Worm (Caenorhabditis elegans) whole organism, mixed stage, embryonic: ENCODE measurements around the gene lipl-7.
A peak's percentile ranks its signal among the peaks of the same experiment; 100 is the strongest.

ENCODE experiments used
- M03D4.4 ChIP-seq: sonication (generic microtip); optimal IDR thresholded peaks from 2 replicates; lab custom pipeline; 2017; ENCODE audit warnings: mild to moderate bottlenecking, missing genetic modification characterization, missing compliant biosample characterization
- bed-3 ChIP-seq: fragments of 200-800 bp; sonication (Bioruptor generic); optimal IDR thresholded peaks from 3 replicates; lab custom pipeline; 2018; ENCODE audit warnings: mild to moderate bottlenecking, missing genetic modification characterization, moderate library complexity, missing compliant biosample characterization
- blmp-1 ChIP-seq: fragments of 150-350 bp; optimal IDR thresholded peaks from 2 replicates; lab custom pipeline; 2014; ENCODE audit warnings: missing biosample characterization, missing genetic modification characterization
- ceh-39 ChIP-seq: fragments of 150-350 bp; optimal IDR thresholded peaks from 2 replicates; lab custom pipeline; 2014; ENCODE audit warnings: missing biosample characterization, missing genetic modification characterization
- ceh-43 ChIP-seq: fragments of 200-800 bp; sonication (Bioruptor generic); optimal IDR thresholded peaks from 2 replicates; lab custom pipeline; 2018; ENCODE audit warnings: mild to moderate bottlenecking, missing genetic modification characterization, moderate library complexity, missing compliant biosample characterization
- ceh-83 ChIP-seq: fragments of 200-800 bp; sonication (Bioruptor generic); optimal IDR thresholded peaks from 2 replicates; lab custom pipeline; 2018; ENCODE audit warnings: mild to moderate bottlenecking, missing genetic modification characterization, missing compliant biosample characterization
- ces-1 ChIP-seq: fragments of 150-350 bp; optimal IDR thresholded peaks from 2 replicates; lab custom pipeline; 2014; ENCODE audit warnings: missing biosample characterization, missing genetic modification reagents, missing genetic modification characterization
- cnd-1 ChIP-seq: fragments of 200-800 bp; sonication (Bioruptor generic); optimal IDR thresholded peaks from 2 replicates; lab custom pipeline; 2018; ENCODE audit warnings: mild to moderate bottlenecking, missing genetic modification characterization, missing compliant biosample characterization
- drap-1 ChIP-seq: fragments of 200-800 bp; sonication (Bioruptor generic); optimal IDR thresholded peaks from 3 replicates; lab custom pipeline; 2018; ENCODE audit warnings: mild to moderate bottlenecking, missing genetic modification characterization, missing compliant biosample characterization
- elt-1 ChIP-seq: sonication (generic microtip); optimal IDR thresholded peaks from 2 replicates; lab custom pipeline; 2017; ENCODE audit warnings: missing genetic modification characterization, mild to moderate bottlenecking, missing compliant biosample characterization, antibody characterized with exemption, moderate library complexity, borderline replicate concordance; ENCODE audit not compliant: insufficient read depth
- elt-3 ChIP-seq: fragments of 150-350 bp; optimal IDR thresholded peaks from 2 replicates; lab custom pipeline; 2014; ENCODE audit warnings: missing biosample characterization, missing genetic modification characterization
- flh-1 ChIP-seq: fragments of 200-800 bp; sonication (Bioruptor generic); optimal IDR thresholded peaks from 2 replicates; lab custom pipeline; 2018; ENCODE audit warnings: mild to moderate bottlenecking, missing genetic modification characterization, moderate library complexity, missing compliant biosample characterization
- ham-2 ChIP-seq: fragments of 200-800 bp; sonication (Bioruptor generic); optimal IDR thresholded peaks from 2 replicates; lab custom pipeline; 2018; ENCODE audit warnings: mild to moderate bottlenecking, missing genetic modification characterization, missing compliant biosample characterization
- lin-13 ChIP-seq: fragments of 150-350 bp; optimal IDR thresholded peaks from 2 replicates; lab custom pipeline; 2014; ENCODE audit warnings: missing biosample characterization, missing genetic modification characterization
- lin-32 ChIP-seq: fragments of 200-800 bp; sonication (Bioruptor generic); optimal IDR thresholded peaks from 2 replicates; lab custom pipeline; 2018; ENCODE audit warnings: mild to moderate bottlenecking, missing genetic modification characterization, missing compliant biosample characterization
- lsy-2 ChIP-seq: fragments of 150-350 bp; optimal IDR thresholded peaks from 2 replicates; lab custom pipeline; 2014; ENCODE audit warnings: missing biosample characterization, missing genetic modification characterization
- mab-5 ChIP-seq: fragments of 150-350 bp; optimal IDR thresholded peaks from 2 replicates; lab custom pipeline; 2014; ENCODE audit warnings: missing biosample characterization, missing genetic modification characterization
- mep-1 ChIP-seq: fragments of 150-350 bp; optimal IDR thresholded peaks from 2 replicates; lab custom pipeline; 2017; ENCODE audit warnings: missing biosample characterization, missing genetic modification reagents, missing genetic modification characterization, inconsistent platforms
- mls-2 ChIP-seq: sonication (generic microtip); optimal IDR thresholded peaks from 2 replicates; lab custom pipeline; 2016; ENCODE audit warnings: mild to moderate bottlenecking, missing genetic modification characterization, moderate library complexity, missing compliant biosample characterization
- nhr-2 ChIP-seq: fragments of 150-350 bp; optimal IDR thresholded peaks from 2 replicates; lab custom pipeline; 2014; ENCODE audit warnings: missing biosample characterization, missing genetic modification characterization
- nhr-237 ChIP-seq: fragments of 150-350 bp; optimal IDR thresholded peaks from 2 replicates; lab custom pipeline; 2014; ENCODE audit warnings: missing biosample characterization, missing genetic modification characterization
- nhr-28 ChIP-seq: fragments of 150-350 bp; optimal IDR thresholded peaks from 2 replicates; lab custom pipeline; 2014; ENCODE audit warnings: missing biosample characterization, missing genetic modification characterization
- nhr-76 ChIP-seq: sonication (generic microtip); optimal IDR thresholded peaks from 2 replicates; lab custom pipeline; 2017; ENCODE audit warnings: missing biosample characterization, missing genetic modification characterization
- pha-4 ChIP-seq: fragments of 150-350 bp; optimal IDR thresholded peaks from 2 replicates; lab custom pipeline; 2018; ENCODE audit warnings: missing biosample characterization, missing genetic modification reagents, missing genetic modification characterization
- sem-2 ChIP-seq: fragments of 200-800 bp; sonication (Bioruptor generic); optimal IDR thresholded peaks from 2 replicates; lab custom pipeline; 2018; ENCODE audit warnings: mild to moderate bottlenecking, missing genetic modification characterization, missing compliant biosample characterization
- snpc-4 ChIP-seq: fragments of 150-350 bp; optimal IDR thresholded peaks from 2 replicates; lab custom pipeline; 2014; ENCODE audit warnings: missing biosample characterization, missing genetic modification characterization
- sptf-1 ChIP-seq: sonication (generic microtip); optimal IDR thresholded peaks from 2 replicates; lab custom pipeline; 2017; ENCODE audit warnings: mild to moderate bottlenecking, missing genetic modification characterization, moderate library complexity, missing compliant biosample characterization
- tbx-8 ChIP-seq: fragments of 200-800 bp; sonication (Bioruptor generic); optimal IDR thresholded peaks from 2 replicates; lab custom pipeline; 2018; ENCODE audit warnings: mild to moderate bottlenecking, missing genetic modification characterization, moderate library complexity, missing compliant biosample characterization
- unc-120 ChIP-seq: sonication (generic microtip); optimal IDR thresholded peaks from 2 replicates; lab custom pipeline; 2017; ENCODE audit warnings: missing genetic modification characterization, missing compliant biosample characterization; ENCODE audit not compliant: poor library complexity, severe bottlenecking
- unc-62 ChIP-seq: fragments of 150-350 bp; optimal IDR thresholded peaks from 2 replicates; lab custom pipeline; 2014; ENCODE audit warnings: missing biosample characterization, missing genetic modification reagents, missing genetic modification characterization
- zip-8 ChIP-seq: fragments of 150-350 bp; optimal IDR thresholded peaks from 2 replicates; lab custom pipeline; 2014; ENCODE audit warnings: missing biosample characterization, missing genetic modification characterization
- ztf-11 ChIP-seq: fragments of 150-350 bp; optimal IDR thresholded peaks from 2 replicates; lab custom pipeline; 2014; ENCODE audit warnings: missing biosample characterization, missing genetic modification characterization

The lipl-7 gene

DNA sequence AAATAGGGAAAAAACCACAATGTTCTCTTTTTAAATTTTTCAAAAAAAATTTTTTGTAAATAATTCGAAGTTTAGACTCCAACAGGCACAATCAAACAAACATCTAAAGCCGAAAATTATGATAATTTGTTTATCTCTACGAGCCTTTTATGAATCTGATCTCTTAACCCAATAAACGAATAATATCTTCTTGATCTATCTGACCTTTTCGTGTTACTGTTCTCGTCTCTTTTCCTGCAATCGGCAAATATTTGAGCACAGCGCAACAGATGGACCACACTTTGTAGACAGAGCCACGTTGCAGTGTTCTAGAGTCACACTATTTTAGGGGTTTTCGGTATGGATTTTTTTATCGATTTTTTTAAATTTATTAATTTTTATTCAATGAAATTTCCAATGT, 10.1 kb upstream of the lipl-7 start:
- TF ChIP-seq sem-2 (GFP tag; lab: Kevin White, UChicago) (no peak), ceh-83 (GFP tag; lab: Kevin White, UChicago) (no peak), nhr-76 (tag; lab: Kevin White, UChicago) (no peak), drap-1 (GFP tag; lab: Kevin White, UChicago) (no peak), ces-1 (no peak), nhr-2 (tag; lab: Kevin White, UChicago) (peak; percentile 74), elt-1 (tag; lab: Kevin White, UChicago) (peak; percentile 57)

ce11 chrIV:10251261-10251660, 9.6 kb upstream of the lipl-7 start:
- no peak for TF ChIP-seq ham-2
- no peak for TF ChIP-seq ztf-11 (tag; lab: Kevin White, UChicago)
- TF ChIP-seq ceh-83 (GFP tag; lab: Kevin White, UChicago), result no peak
- no peak for TF ChIP-seq flh-1 (GFP tag; lab: Kevin White, UChicago)
- no peak for TF ChIP-seq nhr-28 (tag; lab: Kevin White, UChicago)
- no peak for TF ChIP-seq lin-32

DNA sequence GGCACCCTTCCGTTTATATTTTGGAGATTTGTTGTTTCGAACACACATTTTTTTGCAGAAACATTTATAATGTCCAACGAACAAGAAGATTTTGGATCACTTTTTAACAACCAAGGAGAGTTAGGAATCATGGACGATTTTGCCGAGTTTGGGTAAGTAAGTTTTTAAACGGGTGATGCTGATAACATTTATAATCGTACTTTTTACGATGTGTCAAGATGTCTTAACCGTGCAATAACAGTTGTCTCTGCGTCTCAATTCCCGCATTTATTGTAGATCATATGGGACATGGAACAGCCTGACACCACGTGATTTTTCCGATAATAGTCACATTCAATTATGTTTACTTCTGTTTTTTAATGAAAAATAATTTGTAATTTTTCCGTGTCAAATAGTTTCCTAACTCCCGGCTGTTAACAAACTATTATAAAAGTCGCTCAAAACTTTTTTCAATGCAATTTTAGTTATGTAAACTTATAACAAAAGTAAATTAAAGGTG, 9.0 kb upstream of the lipl-7 start, which contains the start of gene daf-14:
Gene daf-14, plus strand, starts transcription at position 51 of the 499 bp plus-strand sequence.
- TF ChIP-seq sem-2 (GFP tag; lab: Kevin White, UChicago), result no peak
- TF ChIP-seq mls-2 (tag; lab: Kevin White, UChicago), result no peak
- no peak for TF ChIP-seq lin-32
- no peak for TF ChIP-seq M03D4.4
- no peak for TF ChIP-seq ham-2
- no peak for TF ChIP-seq blmp-1 (tag; lab: Kevin White, UChicago)
- no peak for TF ChIP-seq pha-4 (tag; lab: Kevin White, UChicago)
- no peak for TF ChIP-seq mab-5 (tag; lab: Kevin White, UChicago)
- TF ChIP-seq bed-3 (GFP tag; lab: Kevin White, UChicago), result no peak
- no peak for TF ChIP-seq nhr-76 (tag; lab: Kevin White, UChicago)
- TF ChIP-seq nhr-28 (tag; lab: Kevin White, UChicago), result no peak
- no peak for TF ChIP-seq tbx-8 (GFP tag; lab: Kevin White, UChicago)
- no peak for TF ChIP-seq lsy-2 (tag; lab: Kevin White, UChicago)

- peak; percentile 66 for TF ChIP-seq blmp-1 (tag; lab: Kevin White, UChicago)
- TF ChIP-seq lin-13 (tag; lab: Kevin White, UChicago), result no peak
- TF ChIP-seq, all 35 proteins: peak for 1
Observed at ce11 chrIV:10245666-10246210, 4.1 kb upstream of the lipl-7 start, which contains the start of gene F01G10.10. Gene F01G10.10, plus strand, starts transcription at chrIV:10246160.

- TF ChIP-seq M03D4.4, result no peak
- TF ChIP-seq lin-32, result no peak
- no peak for TF ChIP-seq unc-62 (GFP tag; lab: Kevin White, UChicago)
- TF ChIP-seq nhr-76 (tag; lab: Kevin White, UChicago), result no peak
- TF ChIP-seq ceh-43 (GFP tag; lab: Kevin White, UChicago), result no peak
- no peak for TF ChIP-seq zip-8 (tag; lab: Kevin White, UChicago)
- TF ChIP-seq snpc-4 (tag; lab: Kevin White, UChicago), result no peak
- TF ChIP-seq mep-1, result no peak
- TF ChIP-seq cnd-1 (tag; lab: Kevin White, UChicago), result no peak
- TF ChIP-seq mls-2 (tag; lab: Kevin White, UChicago), result no peak
- TF ChIP-seq drap-1 (GFP tag; lab: Kevin White, UChicago), result no peak
- TF ChIP-seq bed-3 (GFP tag; lab: Kevin White, UChicago), result no peak
- no peak for TF ChIP-seq nhr-237 (tag; lab: Kevin White, UChicago)
- TF ChIP-seq elt-3, result no peak
- TF ChIP-seq sptf-1, result no peak
- TF ChIP-seq unc-120, result no peak
- no peak for TF ChIP-seq ceh-39 (tag; lab: Kevin White, UChicago)
Observed at ce11 chrIV:10243276-10243675, 1.7 kb upstream of the lipl-7 start, which contains the start of gene tkt-1. Gene tkt-1, plus strand, starts transcription at chrIV:10243612.
